Fruit fly (Drosophila melanogaster) whole organism, embryonic: Measurements from ENCODE around the gene CG7991.

Experiments
- B-H2 ChIP-seq: fragments of 200-800 bp; sonication (Bioruptor generic); optimal IDR thresholded peaks from 2 replicates; lab custom pipeline; 2018; ENCODE audit warnings: missing biosample characterization, mild to moderate bottlenecking, missing genetic modification characterization
- CG11093 ChIP-seq: fragments of 200-800 bp; sonication (Bioruptor generic); IDR thresholded peaks from 3 replicates; pipeline ENCODE4 v1.3.6; 2022; ENCODE audit warnings: missing biosample characterization, missing genetic modification characterization
- CG11247 ChIP-seq: fragments of 200-800 bp; sonication (Bioruptor generic); IDR thresholded peaks from 2 replicates; pipeline ENCODE4 v1.3.6; 2022; ENCODE audit warnings: missing biosample characterization, missing genetic modification characterization
- CG12219 ChIP-seq: fragments of 200-800 bp; sonication (Bioruptor generic); optimal IDR thresholded peaks from 3 replicates; lab custom pipeline; 2018; ENCODE audit warnings: missing biosample characterization, mild to moderate bottlenecking, missing genetic modification characterization
- CG12391 ChIP-seq: fragments of 200-800 bp; sonication (Bioruptor generic); optimal IDR thresholded peaks from 3 replicates; lab custom pipeline; 2018; ENCODE audit warnings: missing biosample characterization, mild to moderate bottlenecking, missing genetic modification characterization, moderate library complexity
- CG12744 ChIP-seq: fragments of 200-800 bp; sonication (Bioruptor generic); optimal IDR thresholded peaks from 2 replicates; lab custom pipeline; 2016; ENCODE audit warnings: missing biosample characterization, missing genetic modification characterization
- CG16813 ChIP-seq: fragments of 200-800 bp; sonication (Bioruptor generic); IDR thresholded peaks from 3 replicates; pipeline ENCODE4 v1.3.6; 2022; ENCODE audit warnings: missing biosample characterization, missing genetic modification characterization; ENCODE audit not compliant: partially characterized antibody
- CG1792 ChIP-seq: fragments of 200-800 bp; sonication (Bioruptor generic); optimal IDR thresholded peaks from 2 replicates; lab custom pipeline; 2016; ENCODE audit warnings: missing biosample characterization, missing genetic modification characterization
- CG18262 ChIP-seq: fragments of 200-800 bp; optimal IDR thresholded peaks from 3 replicates; lab custom pipeline; 2019; ENCODE audit warnings: missing biosample characterization, mild to moderate bottlenecking, missing genetic modification characterization, moderate library complexity
- CG18619 ChIP-seq: fragments of 200-800 bp; sonication (Bioruptor generic); optimal IDR thresholded peaks from 3 replicates; lab custom pipeline; 2017; ENCODE audit warnings: missing biosample characterization, mild to moderate bottlenecking, missing genetic modification characterization
- CG2712 ChIP-seq: fragments of 200-800 bp; optimal IDR thresholded peaks from 3 replicates; lab custom pipeline; 2019; ENCODE audit warnings: missing biosample characterization, mild to moderate bottlenecking, missing genetic modification characterization, moderate library complexity
- CG3065 ChIP-seq: fragments of 200-800 bp; sonication (Bioruptor generic); optimal IDR thresholded peaks from 2 replicates; lab custom pipeline; 2016; ENCODE audit warnings: missing biosample characterization, missing genetic modification characterization
- CG33213 ChIP-seq: fragments of 200-800 bp; sonication (Bioruptor generic); optimal IDR thresholded peaks from 3 replicates; lab custom pipeline; 2016; ENCODE audit warnings: missing biosample characterization, missing genetic modification characterization
- CG34224 ChIP-seq: fragments of 200-800 bp; sonication (Bioruptor generic); IDR thresholded peaks from 3 replicates; pipeline ENCODE4 v1.3.6; 2022; ENCODE audit warnings: missing biosample characterization, missing genetic modification characterization; ENCODE audit not compliant: partially characterized antibody
- CG3726 ChIP-seq: fragments of 200-800 bp; sonication (Bioruptor generic); IDR thresholded peaks from 3 replicates; pipeline ENCODE4, ENCODE4 v1.3.6; 2022; ENCODE audit warnings: missing biosample characterization, missing genetic modification characterization
- CG4617 ChIP-seq: fragments of 200-800 bp; sonication (Bioruptor generic); optimal IDR thresholded peaks from 3 replicates; lab custom pipeline; 2016; ENCODE audit warnings: missing biosample characterization, missing genetic modification characterization, borderline replicate concordance
- CG8478 ChIP-seq: fragments of >200 bp; optimal IDR thresholded peaks from 2 replicates; lab custom pipeline; 2018
- CG9817 ChIP-seq: fragments of 200-800 bp; sonication (Bioruptor generic); optimal IDR thresholded peaks from 2 replicates; lab custom pipeline; 2018; ENCODE audit warnings: missing biosample characterization, mild to moderate bottlenecking, missing genetic modification characterization, moderate library complexity
- CG9932 ChIP-seq: fragments of 200-800 bp; sonication (Bioruptor generic); IDR thresholded peaks from 2 replicates; pipeline ENCODE4 v1.3.6; 2022; ENCODE audit warnings: missing biosample characterization, missing genetic modification characterization
- CHES-1-like ChIP-seq: fragments of 200-800 bp; sonication (Bioruptor generic); optimal IDR thresholded peaks from 2 replicates; lab custom pipeline; 2016; ENCODE audit warnings: missing biosample characterization, missing genetic modification characterization
- Chrac-16 ChIP-seq: fragments of 200-800 bp; sonication (Bioruptor generic); optimal IDR thresholded peaks from 3 replicates; lab custom pipeline; 2016; ENCODE audit warnings: missing biosample characterization, missing genetic modification characterization
- Deaf1 ChIP-seq: fragments of 200-800 bp; optimal IDR thresholded peaks from 3 replicates; lab custom pipeline; 2019; ENCODE audit warnings: missing biosample characterization, mild to moderate bottlenecking, missing genetic modification characterization, moderate library complexity
- Doc3 ChIP-seq: fragments of 200-800 bp; sonication (Bioruptor generic); IDR thresholded peaks from 3 replicates; pipeline ENCODE4 v1.3.6; 2022; ENCODE audit warnings: missing biosample characterization, missing genetic modification characterization; ENCODE audit not compliant: partially characterized antibody
- E2f1 ChIP-seq: fragments of 200-800 bp; sonication (Bioruptor generic); IDR thresholded peaks from 2 replicates; pipeline ENCODE4 v1.3.6; 2022; ENCODE audit warnings: missing biosample characterization, missing genetic modification characterization
- Elba2 ChIP-seq: fragments of 200-800 bp; sonication (Bioruptor generic); optimal IDR thresholded peaks from 3 replicates; lab custom pipeline; 2016; ENCODE audit warnings: missing biosample characterization, missing genetic modification characterization
- Ets65A ChIP-seq: fragments of 200-800 bp; sonication (Bioruptor generic); peaks from one replicate; lab custom pipeline; 2016; ENCODE audit warnings: missing biosample characterization, missing genetic modification characterization
- H2.0 ChIP-seq: fragments of 200-800 bp; sonication (Bioruptor generic); IDR thresholded peaks from 2 replicates; pipeline ENCODE4 v1.3.6; 2022; ENCODE audit warnings: missing biosample characterization, missing genetic modification characterization
- HHEX ChIP-seq: fragments of 200-800 bp; sonication (Bioruptor generic); optimal IDR thresholded peaks from 3 replicates; lab custom pipeline; 2017; ENCODE audit warnings: missing biosample characterization, mild to moderate bottlenecking, missing genetic modification characterization, missing genetic modification reagents
- Hr39 ChIP-seq: fragments of >200 bp; optimal IDR thresholded peaks from 2 replicates; lab custom pipeline; 2017
- Kr ChIP-seq: fragments of 200-800 bp; sonication (Bioruptor generic); optimal IDR thresholded peaks from 2 replicates; lab custom pipeline; 2017; ENCODE audit warnings: missing biosample characterization, mild to moderate bottlenecking, missing genetic modification characterization
- Lpt ChIP-seq: fragments of >200 bp; optimal IDR thresholded peaks from 2 replicates; lab custom pipeline; 2018; ENCODE audit warnings: missing biosample characterization, missing genetic modification characterization
- Mrtf ChIP-seq: fragments of 200-800 bp; sonication (Bioruptor generic); IDR thresholded peaks from 3 replicates; pipeline ENCODE4 v1.3.6; 2022; ENCODE audit warnings: missing biosample characterization, missing genetic modification characterization
- PHDP ChIP-seq: fragments of 200-800 bp; sonication (Bioruptor generic); optimal IDR thresholded peaks from 3 replicates; lab custom pipeline; 2018; ENCODE audit warnings: missing biosample characterization, mild to moderate bottlenecking, missing genetic modification characterization, moderate library complexity
- Sry-β ChIP-seq: fragments of 200-800 bp; sonication (Bioruptor generic); optimal IDR thresholded peaks from 2 replicates; lab custom pipeline; 2018; ENCODE audit warnings: missing biosample characterization, mild to moderate bottlenecking, missing genetic modification characterization, moderate library complexity
- Tbp ChIP-seq: fragments of >200 bp; optimal IDR thresholded peaks from 2 replicates; lab custom pipeline; 2018; ENCODE audit warnings: missing biosample characterization, missing genetic modification characterization
- Vsx1 ChIP-seq: fragments of 200-800 bp; sonication (Bioruptor generic); optimal IDR thresholded peaks from 2 replicates; lab custom pipeline; 2017; ENCODE audit warnings: missing biosample characterization, mild to moderate bottlenecking, missing genetic modification characterization, missing genetic modification reagents
- Xbp1 ChIP-seq: fragments of 200-800 bp; sonication (Bioruptor generic); optimal IDR thresholded peaks from 3 replicates; lab custom pipeline; 2016; ENCODE audit warnings: missing biosample characterization, mild to moderate bottlenecking, missing genetic modification characterization
- al ChIP-seq: fragments of 200-800 bp; sonication (Bioruptor generic); IDR thresholded peaks from 2 replicates; pipeline ENCODE4 v1.3.6; 2022; ENCODE audit warnings: missing biosample characterization, missing genetic modification characterization
- dimm ChIP-seq: fragments of 200-800 bp; sonication (Bioruptor generic); IDR thresholded peaks from 2 replicates; pipeline ENCODE4 v1.3.6; 2022; ENCODE audit warnings: missing biosample characterization, missing genetic modification characterization
- fu2 ChIP-seq: fragments of 200-800 bp; sonication (Bioruptor generic); optimal IDR thresholded peaks from 2 replicates; lab custom pipeline; 2016; ENCODE audit warnings: missing biosample characterization, missing genetic modification characterization
- lola ChIP-seq, 3 experiments: fragments of >200 bp in 2 of 3; fragments of 200-800 bp in 1 of 3; sonication (Bioruptor generic) in 1 of 3; optimal IDR thresholded peaks; 2 replicates each; lab custom pipeline; 2017 to 2019; ENCODE audit warnings: missing biosample characterization in 3 of 3, missing genetic modification characterization in 3 of 3, mild to moderate bottlenecking in 1 of 3, moderate library complexity in 1 of 3
- nau ChIP-seq: fragments of 200-800 bp; sonication (Bioruptor generic); optimal IDR thresholded peaks from 3 replicates; lab custom pipeline; 2017; ENCODE audit warnings: missing biosample characterization, mild to moderate bottlenecking, missing genetic modification characterization, missing genetic modification reagents
- oc ChIP-seq: fragments of 200-800 bp; sonication (Bioruptor generic); optimal IDR thresholded peaks from 2 replicates; lab custom pipeline; 2018; ENCODE audit warnings: missing biosample characterization, mild to moderate bottlenecking, missing genetic modification characterization, moderate library complexity
- org-1 ChIP-seq: fragments of 200-800 bp; sonication (Bioruptor generic); optimal IDR thresholded peaks from 2 replicates; lab custom pipeline; 2017; ENCODE audit warnings: missing biosample characterization, missing genetic modification characterization
- p53 ChIP-seq: fragments of 200-800 bp; sonication (Bioruptor generic); optimal IDR thresholded peaks from 2 replicates; lab custom pipeline; 2016; ENCODE audit warnings: missing biosample characterization, missing genetic modification characterization
- ssp ChIP-seq: fragments of 200-800 bp; sonication (Bioruptor generic); IDR thresholded peaks from 2 replicates; pipeline ENCODE4 v1.3.6; 2022; ENCODE audit warnings: missing biosample characterization, missing genetic modification characterization
- tgo ChIP-seq: fragments of 200-800 bp; sonication (Bioruptor generic); IDR thresholded peaks from 3 replicates; pipeline ENCODE4 v1.3.6; 2022; ENCODE audit warnings: missing biosample characterization, missing genetic modification characterization
- ttk ChIP-seq: fragments of 200-800 bp; sonication (Bioruptor generic); IDR thresholded peaks from 2 replicates; pipeline ENCODE4 v2.1.2; 2022; ENCODE audit warnings: missing biosample characterization, missing genetic modification characterization
- tx ChIP-seq: fragments of 200-800 bp; sonication (Bioruptor generic); optimal IDR thresholded peaks from 2 replicates; lab custom pipeline; 2016; ENCODE audit warnings: missing biosample characterization, missing genetic modification characterization
- wdn ChIP-seq: fragments of 200-800 bp; sonication (Bioruptor generic); IDR thresholded peaks from 2 replicates; pipeline ENCODE4 v1.3.6; 2022; ENCODE audit warnings: missing biosample characterization, missing genetic modification characterization
- zen ChIP-seq: fragments of 200-800 bp; sonication (Bioruptor generic); optimal IDR thresholded peaks from 3 replicates; lab custom pipeline; 2018; ENCODE audit warnings: missing biosample characterization, mild to moderate bottlenecking, missing genetic modification characterization, moderate library complexity

The CG7991 gene

dm6 chr3L:1690727-1691413 is 16.4 kb downstream of the CG7991 start (continued):
- TF ChIP-seq Ets65A (GFP tag; lab: Kevin White, UChicago), result peak; percentile 75
- peak; percentile 60 for TF ChIP-seq CG18262 (tag; lab: Kevin White, UChicago)
- TF ChIP-seq Tbp (GFP tag; lab: Kevin White, UChicago), result no peak
- TF ChIP-seq org-1 (GFP tag; lab: Kevin White, UChicago), result peak; percentile 28
- TF ChIP-seq al (GFP tag; lab: Robert Waterston, UW), result no peak
- no peak for TF ChIP-seq Deaf1
- TF ChIP-seq p53, result peak; percentile 15
- TF ChIP-seq HHEX (GFP tag; lab: Kevin White, UChicago), result peak; percentile 52
- no peak for TF ChIP-seq CG9817
- no peak for TF ChIP-seq Kr (GFP tag; lab: Kevin White, UChicago)
- TF ChIP-seq fu2 (GFP tag; lab: Kevin White, UChicago), result no peak
- no peak for TF ChIP-seq CG1792
- peak; percentile 58 for TF ChIP-seq CG2712
- TF ChIP-seq tgo (GFP tag; lab: Robert Waterston, UW), result peak; percentile 18; the same call in 1 of the 3 replicates
- no peak for TF ChIP-seq CG16813 (GFP tag; lab: Robert Waterston, UW)
- no peak for TF ChIP-seq CG34224
- TF ChIP-seq CG11093, result no peak
- TF ChIP-seq B-H2 (GFP tag; lab: Kevin White, UChicago), result no peak
- TF ChIP-seq PHDP, result no peak
- no peak for TF ChIP-seq CG3726 (GFP tag; lab: Robert Waterston, UW)
- TF ChIP-seq CG3065, result no peak
- TF ChIP-seq Hr39, result no peak
- peak; percentile 7 for TF ChIP-seq CG12219 (GFP tag; lab: Kevin White, UChicago)
- peak; percentile 3 for TF ChIP-seq CHES-1-like (GFP tag; lab: Kevin White, UChicago)
- no peak for TF ChIP-seq Mrtf (GFP tag; lab: Robert Waterston, UW)
- TF ChIP-seq lola (GFP tag; optimal IDR thresholded peaks at IDR 0.05; lab: Kevin White, UChicago), result peak in 1 of 3 experiments; percentile 43
- peak; percentile 5 for TF ChIP-seq CG18619
- TF ChIP-seq Doc3 (GFP tag; lab: Robert Waterston, UW), result no peak
- TF ChIP-seq E2f1 (GFP tag; lab: Robert Waterston, UW), result no peak; the same call in 1 of the 2 replicates
- peak; percentile 27 for TF ChIP-seq CG12391 (tag; lab: Kevin White, UChicago)
- no peak for TF ChIP-seq CG33213 (GFP tag; lab: Kevin White, UChicago)
- no peak for TF ChIP-seq wdn (GFP tag; lab: Robert Waterston, UW)
- TF ChIP-seq CG12744 (GFP tag; lab: Kevin White, UChicago), result no peak
- no peak for TF ChIP-seq Lpt (GFP tag; lab: Kevin White, UChicago)
- TF ChIP-seq CG11247 (GFP tag; lab: Robert Waterston, UW), result no peak
- TF ChIP-seq Xbp1 (GFP tag; lab: Kevin White, UChicago), result peak; percentile 20
- no peak for TF ChIP-seq CG8478 (lab: Kevin White, UChicago)
- TF ChIP-seq Chrac-16 (GFP tag; lab: Kevin White, UChicago), result no peak
- TF ChIP-seq zen (tag; lab: Kevin White, UChicago), result peak; percentile 17
- TF ChIP-seq Vsx1, result peak; percentile 46
- no peak for TF ChIP-seq Elba2 (GFP tag; lab: Kevin White, UChicago)
- TF ChIP-seq tx, result no peak
- no peak for TF ChIP-seq dimm (GFP tag; lab: Robert Waterston, UW)
- peak; percentile 36 for TF ChIP-seq H2.0
- no peak for TF ChIP-seq CG4617
- TF ChIP-seq oc (tag; lab: Kevin White, UChicago), result no peak
- no peak for TF ChIP-seq CG9932 (GFP tag; lab: Robert Waterston, UW)
- TF ChIP-seq Sry-β, result no peak
- TF ChIP-seq nau, result no peak
- TF ChIP-seq ttk (GFP tag; lab: Robert Waterston, UW), result peak; percentile 56; the same call in 1 of the 2 replicates
- TF ChIP-seq ssp (GFP tag; lab: Robert Waterston, UW), result no peak
